Fruit fly (Drosophila melanogaster): Measurements from ENCODE around the gene RpS14b.

Gene RpS14b

DNA sequence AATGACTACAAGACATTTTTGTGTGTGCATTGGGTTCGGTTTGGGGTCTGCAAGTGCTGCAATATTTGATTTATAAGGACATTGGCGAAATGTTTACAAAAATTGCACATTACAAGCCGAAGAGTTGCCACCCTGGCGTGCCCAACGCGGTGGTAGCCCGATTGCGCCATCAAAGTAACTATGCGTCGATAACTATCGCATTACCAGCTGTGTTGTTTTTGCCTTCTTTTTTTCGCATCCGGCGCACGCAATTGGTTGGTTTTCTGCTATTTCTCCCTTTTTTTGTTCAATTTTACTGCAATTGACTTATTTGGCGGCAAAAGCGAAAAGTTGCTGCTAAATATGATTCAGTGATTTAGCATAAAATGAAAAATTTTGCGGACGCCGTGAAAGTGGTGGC, at the start of gene RpS14b (continued):
- TF ChIP-seq her (GFP tag; optimal IDR thresholded peaks at IDR 0.05): peak; percentile 63
- TF ChIP-seq sd (tag; optimal IDR thresholded peaks at IDR 0.05): peak; percentile 21
- TF ChIP-seq Kr (GFP tag; optimal IDR thresholded peaks at IDR 0.05): no peak
- peak; percentile 35 for TF ChIP-seq crc (GFP tag; optimal IDR thresholded peaks at IDR 0.05)
- no peak for TF ChIP-seq CG6254 (GFP tag; optimal IDR thresholded peaks at IDR 0.05)
- TF ChIP-seq CG12391 (tag; optimal IDR thresholded peaks at IDR 0.05): peak; percentile 45
- TF ChIP-seq HLH3B (GFP tag; IDR thresholded peaks at IDR 0.05): peak; percentile 56
- TF ChIP-seq phol (tag; optimal IDR thresholded peaks at IDR 0.05): peak; percentile 59
- peak; percentile 54 for TF ChIP-seq Adf1 (GFP tag; IDR thresholded peaks at IDR 0.05)
- peak; percentile 25; the same call in 1 of the 3 replicates for TF ChIP-seq CG7357 (GFP tag; IDR thresholded peaks at IDR 0.05)
- peak; percentile 55 for TF ChIP-seq Bteb2 (GFP tag; optimal IDR thresholded peaks at IDR 0.05)
- peak; percentile 45 for TF ChIP-seq CoRest (tag; optimal IDR thresholded peaks at IDR 0.05)
- TF ChIP-seq Hr51 (GFP tag; optimal IDR thresholded peaks at IDR 0.05): peak; percentile 29 to 63
- TF ChIP-seq CG4854 (GFP tag; optimal IDR thresholded peaks at IDR 0.05): peak; percentile 40
- peak; percentile 15 for TF ChIP-seq CG11723 (GFP tag; optimal IDR thresholded peaks at IDR 0.05)
- peak; percentile 7 for TF ChIP-seq kah (GFP tag; optimal IDR thresholded peaks at IDR 0.05)
- TF ChIP-seq CG2875 (GFP tag; optimal IDR thresholded peaks at IDR 0.05): peak; percentile 43
- peak; percentile 59 for TF ChIP-seq ewg (GFP tag; optimal IDR thresholded peaks at IDR 0.05)
- TF ChIP-seq gro (GFP tag; optimal IDR thresholded peaks at IDR 0.05): peak; percentile 72
- TF ChIP-seq CG1602 (GFP tag; optimal IDR thresholded peaks at IDR 0.05): no peak
- TF ChIP-seq CG31388 (GFP tag; optimal IDR thresholded peaks at IDR 0.05): no peak
- TF ChIP-seq CG9817 (tag; optimal IDR thresholded peaks at IDR 0.05): peak; percentile 58
- no peak for TF ChIP-seq wor (GFP tag; IDR thresholded peaks at IDR 0.05)
- TF ChIP-seq row (GFP tag; IDR thresholded peaks at IDR 0.05): peak; percentile 53
- peak; percentile 66 for TF ChIP-seq CG2120 (GFP tag; optimal IDR thresholded peaks at IDR 0.05)
- peak; percentile 23 for TF ChIP-seq p53 (GFP tag; optimal IDR thresholded peaks at IDR 0.05)
- peak; percentile 30 for TF ChIP-seq maf-S (GFP tag; optimal IDR thresholded peaks at IDR 0.05)
- peak; percentile 73 for TF ChIP-seq Scr (GFP tag; IDR thresholded peaks at IDR 0.05; ENCODE audit: partially characterized antibody)
- TF ChIP-seq CG17328 (GFP tag; IDR thresholded peaks at IDR 0.05): peak; percentile 79
- TF ChIP-seq Six4 (GFP tag; optimal IDR thresholded peaks at IDR 0.05): no peak
- TF ChIP-seq Pdp1 (GFP tag; optimal IDR thresholded peaks at IDR 0.05): peak; percentile 31 to 68
- peak; percentile 51 for TF ChIP-seq Lhr (GFP tag; optimal IDR thresholded peaks at IDR 0.05)
- TF ChIP-seq twi (tag; optimal IDR thresholded peaks at IDR 0.05): no peak
- peak; percentile 31 for TF ChIP-seq CG18764 (GFP tag; optimal IDR thresholded peaks at IDR 0.05)
- TF ChIP-seq fu2 (GFP tag; optimal IDR thresholded peaks at IDR 0.05): peak; percentile 31
- TF ChIP-seq CG4404 (GFP tag; IDR thresholded peaks at IDR 0.05): no peak
- TF ChIP-seq CG15479 (GFP tag; optimal IDR thresholded peaks at IDR 0.05): peak; percentile 81
- peak; percentile 45 for TF ChIP-seq tin (GFP tag; optimal IDR thresholded peaks at IDR 0.05)
- peak; percentile 45 for TF ChIP-seq chn (GFP tag; optimal IDR thresholded peaks at IDR 0.05)
- no peak for TF ChIP-seq jing (GFP tag; optimal IDR thresholded peaks at IDR 0.05)
- peak; percentile 15 to 55 for TF ChIP-seq dpn (GFP tag; optimal IDR thresholded peaks at IDR 0.05)
- TF ChIP-seq z (GFP tag; IDR thresholded peaks at IDR 0.05): no peak
- peak; percentile 61 for TF ChIP-seq stwl (tag; optimal IDR thresholded peaks at IDR 0.05)
- TF ChIP-seq CG18011 (GFP tag; optimal IDR thresholded peaks at IDR 0.05): peak; percentile 62
- peak; percentile 45 for TF ChIP-seq CG10209 (GFP tag; optimal IDR thresholded peaks at IDR 0.05)
- peak; percentile 70; the same call in 1 of the 2 replicates for TF ChIP-seq CG42726 (GFP tag; IDR thresholded peaks at IDR 0.05; ENCODE audit: partially characterized antibody)
- peak; percentile 48 for TF ChIP-seq Myb (GFP tag; optimal IDR thresholded peaks at IDR 0.05)
- TF ChIP-seq D19B (GFP tag; optimal IDR thresholded peaks at IDR 0.05): peak; percentile 39
- TF ChIP-seq CG34224 (GFP tag; IDR thresholded peaks at IDR 0.05; ENCODE audit: partially characterized antibody): peak; percentile 76
- TF ChIP-seq HLHmδ (GFP tag; optimal IDR thresholded peaks at IDR 0.05): peak; percentile 59
